Fruit fly (Drosophila melanogaster) S2 (cell line): ENCODE data around the gene Nup154.

ENCODE experiments used
- CG8478 ChIP-seq: fragments of >200 bp; optimal IDR thresholded peaks from 2 replicates; lab custom pipeline; 2018
- CTCF ChIP-seq, 2 experiments: fragments of >200 bp; optimal IDR thresholded peaks; 2 replicates each; lab custom pipeline; 2018

DNA sequence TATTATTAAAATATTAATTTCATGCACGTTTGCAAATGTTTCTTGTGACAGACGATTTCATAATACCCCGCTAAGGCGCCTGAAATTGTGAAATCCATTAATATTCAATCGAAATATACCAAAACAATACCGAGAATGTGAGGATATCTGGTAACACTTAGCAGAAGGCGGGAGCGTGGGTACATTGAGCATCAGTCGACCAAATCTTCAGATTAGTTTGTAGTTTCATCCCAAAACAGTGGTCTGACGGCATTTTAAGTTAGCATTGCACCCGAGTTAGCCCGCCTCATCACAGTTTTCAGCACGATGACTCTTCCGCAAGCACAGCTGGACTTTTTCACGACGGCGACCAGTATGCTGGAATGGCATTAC lies at the start of gene Nup154:
- TF ChIP-seq CTCF (optimal IDR thresholded peaks at IDR 0.05; lab: Kevin White, UChicago) (no peak), CG8478 (lab: Kevin White, UChicago) (no peak)
